Fruit fly (Drosophila melanogaster): ENCODE results near the gene Cka.
"Not testable (repeated sequence)": the region's sequence is repeated elsewhere in the genome, so short reads cannot be mapped to it uniquely, and the experiment has no call there.

Cka gene

DNA sequence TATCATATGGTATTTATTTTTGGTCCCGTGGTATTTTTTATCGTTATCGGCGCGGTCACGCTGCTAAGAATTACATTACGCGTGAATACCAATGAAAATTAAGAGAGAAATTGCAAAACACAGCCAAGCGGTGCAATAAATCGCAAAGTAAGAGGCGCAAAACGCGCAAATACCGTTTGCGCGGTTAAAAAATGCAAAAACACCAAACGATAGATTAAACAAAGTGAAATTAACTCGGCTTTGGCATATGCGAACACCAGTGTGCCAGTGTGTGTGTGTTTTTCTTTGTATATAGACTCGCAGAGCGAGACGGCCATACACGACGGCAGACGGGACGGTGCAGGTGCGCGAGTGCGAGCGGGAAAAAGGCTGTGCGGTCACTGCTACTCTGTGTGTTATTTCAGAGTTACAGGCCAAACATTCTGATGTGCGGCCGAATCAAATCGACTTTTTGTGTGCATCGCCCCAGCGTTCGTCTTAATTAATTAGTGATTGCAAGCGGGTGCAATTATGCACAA, at the start of gene Cka:
Gene Cka (plus strand): TSS at position 29 of the 518 bp plus-strand sequence.
- TF ChIP-seq CG10669 (GFP tag; optimal IDR thresholded peaks at IDR 0.05) (no peak), OdsH (GFP tag; optimal IDR thresholded peaks at IDR 0.05) (no peak), Eip78C (GFP tag) (peak; percentile 73), CG8632 (GFP tag; optimal IDR thresholded peaks at IDR 0.05) (no peak), CG15336 (GFP tag; IDR thresholded peaks at IDR 0.05) (peak; percentile 29; the same call in 1 of the 2 replicates), esn (GFP tag; optimal IDR thresholded peaks at IDR 0.05) (peak; percentile 8), Sox14 (GFP tag; optimal IDR thresholded peaks at IDR 0.05) (peak; percentile 76), fd85E (GFP tag; optimal IDR thresholded peaks at IDR 0.05) (no peak), CG16779 (tag; optimal IDR thresholded peaks at IDR 0.05) (no peak), CG1621 (tag; optimal IDR thresholded peaks at IDR 0.05) (peak; percentile 39), ss (GFP tag; optimal IDR thresholded peaks at IDR 0.05) (peak; percentile 21 to 40), dac (GFP tag; optimal IDR thresholded peaks at IDR 0.05) (no peak), Lpt (GFP tag; optimal IDR thresholded peaks at IDR 0.05) (no peak), Sox102F (GFP tag; optimal IDR thresholded peaks at IDR 0.05) (no peak), Gug (GFP tag; IDR thresholded peaks at IDR 0.05) (no peak), pdm3 (GFP tag; optimal IDR thresholded peaks at IDR 0.05) (no peak), achi (GFP tag; optimal IDR thresholded peaks at IDR 0.05) (no peak), CG11902 (GFP tag; optimal IDR thresholded peaks at IDR 0.05) (no peak), CG34406 (GFP tag; optimal IDR thresholded peaks at IDR 0.05) (peak; percentile 14), CG6854 (GFP tag; optimal IDR thresholded peaks at IDR 0.05) (no peak), fkh (GFP tag; optimal IDR thresholded peaks at IDR 0.05) (peak; percentile 92), Ets21C (GFP tag; optimal IDR thresholded peaks at IDR 0.05) (no peak), CG8119 (GFP tag; IDR thresholded peaks at IDR 0.05) (peak; percentile 19; the same call in 1 of the 3 replicates), dsx (GFP tag; optimal IDR thresholded peaks at IDR 0.05; ENCODE audit: poor library complexity, severe bottlenecking) (peak; percentile 42), CG9139 (GFP tag; optimal IDR thresholded peaks at IDR 0.05) (peak; percentile 27), Ets96B (tag; optimal IDR thresholded peaks at IDR 0.05) (no peak), Sox15 (GFP tag; optimal IDR thresholded peaks at IDR 0.05) (no peak), CG8319 (GFP tag; optimal IDR thresholded peaks at IDR 0.05) (no peak), CG3919 (GFP tag; optimal IDR thresholded peaks at IDR 0.05) (no peak), eg (GFP tag; IDR thresholded peaks at IDR 0.05) (peak; percentile 63), CG32006 (GFP tag; optimal IDR thresholded peaks at IDR 0.05) (no peak), salr (GFP tag; optimal IDR thresholded peaks at IDR 0.05) (no peak), vri (GFP tag; optimal IDR thresholded peaks at IDR 0.05) (peak; percentile 35), net (GFP tag; optimal IDR thresholded peaks at IDR 0.05) (peak; percentile 13), CG6163 (GFP tag; IDR thresholded peaks at IDR 0.05) (0 out of 3 replicates have a peak, but pooled peaks have one; percentile 21), Hr4 (GFP tag; optimal IDR thresholded peaks at IDR 0.05) (no peak), CG6808 (GFP tag; optimal IDR thresholded peaks at IDR 0.05) (peak; percentile 14)

DNA sequence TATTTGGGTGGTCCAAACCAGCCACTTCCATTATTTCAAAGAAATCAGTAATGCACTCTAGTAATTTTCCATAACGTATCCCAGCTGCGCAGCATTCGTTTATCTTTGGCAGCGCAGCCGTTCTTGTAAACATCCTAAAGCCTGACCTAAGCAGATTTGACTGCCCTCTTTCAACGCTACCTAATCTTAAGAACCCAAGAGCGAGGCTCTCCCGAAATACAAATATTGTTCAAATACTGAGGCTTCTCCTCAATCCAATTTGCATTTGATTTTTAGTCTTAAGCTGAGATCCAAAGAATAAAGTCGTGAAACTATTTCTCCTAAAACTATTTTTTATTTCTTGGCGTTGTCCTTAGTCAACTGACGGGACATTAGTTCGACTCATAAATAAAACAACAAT, 46.9 kb upstream of the Cka start, which contains the start of gene CG7231:
Gene CG7231 (plus strand): TSS at position 301 of the 400 bp plus-strand sequence.
- not testable (repeated sequence) for TF ChIP-seq CG6792, Hr39, dac (GFP tag; optimal IDR thresholded peaks at IDR 0.05)

Data from whole organism, prepupa.